Worm (Caenorhabditis elegans) whole organism, young adult: ENCODE measurements around the gene fut-1.

ENCODE experiments used
- mxl-1 ChIP-seq: sonication (generic microtip); optimal IDR thresholded peaks from 2 replicates; lab custom pipeline; 2016; ENCODE audit warnings: missing genetic modification characterization, missing compliant biosample characterization
- nhr-80 ChIP-seq: sonication (generic microtip); optimal IDR thresholded peaks from 2 replicates; lab custom pipeline; 2016; ENCODE audit warnings: missing genetic modification characterization, missing compliant biosample characterization
- snpc-1.1 ChIP-seq: sonication (generic microtip); optimal IDR thresholded peaks from 2 replicates; lab custom pipeline; 2017; ENCODE audit warnings: missing genetic modification characterization, mild to moderate bottlenecking, missing compliant biosample characterization, antibody characterized with exemption, moderate library complexity, missing genotype, missing genetic modification reagents; ENCODE audit not compliant: insufficient read depth
- snpc-1.3 ChIP-seq: sonication (generic microtip); optimal IDR thresholded peaks from 2 replicates; lab custom pipeline; 2017; ENCODE audit warnings: missing genetic modification characterization, mild to moderate bottlenecking, missing compliant biosample characterization, antibody characterized with exemption, moderate library complexity, missing genotype, missing genetic modification reagents; ENCODE audit not compliant: insufficient read depth
- somi-1 ChIP-seq: fragments of 200-800 bp; sonication (Bioruptor generic); optimal IDR thresholded peaks from 2 replicates; lab custom pipeline; 2018; ENCODE audit warnings: mild to moderate bottlenecking, missing genetic modification characterization, missing compliant biosample characterization

fut-1 gene

DNA sequence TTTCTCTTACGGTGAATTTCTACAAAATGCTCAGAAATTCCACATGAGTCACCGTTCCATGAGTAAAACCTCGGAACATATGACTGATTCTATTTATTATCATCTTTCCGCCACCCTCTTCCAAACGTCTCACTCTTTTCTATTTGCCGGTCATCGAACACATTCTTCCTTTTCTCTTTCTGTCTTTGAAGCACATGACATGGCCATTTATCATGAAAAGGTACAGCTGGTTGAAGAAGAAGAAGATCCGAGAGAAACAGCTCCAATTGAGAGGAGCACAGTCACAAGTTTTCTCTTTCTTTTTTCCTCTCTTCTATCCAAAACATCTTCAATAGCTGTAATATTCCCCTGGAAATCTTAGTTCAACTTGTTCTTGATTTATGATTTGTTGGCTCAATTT, 52.4 kb downstream of the fut-1 start, which contains the start of gene cup-16:
Gene cup-16, plus strand, starts transcription at position 132 of the 400 bp plus-strand sequence.
- TF ChIP-seq somi-1 (GFP tag; lab: Kevin White, UChicago) (peak; percentile 49), mxl-1 (tag; lab: Kevin White, UChicago) (no peak)

ce11 chrII:8704413-8704874, 54.9 kb downstream of the fut-1 start, which contains the start of gene prx-5:
prx-5 (plus strand) TSS chrII:8704824.
- no peak for TF ChIP-seq snpc-1.1 (tag; lab: Kevin White, UChicago)
- no peak for TF ChIP-seq snpc-1.3 (tag; lab: Kevin White, UChicago)
- TF ChIP-seq nhr-80 (tag; lab: Kevin White, UChicago) = peak; percentile 16
